Worm (Caenorhabditis elegans): ENCODE measurements around the gene Y45F10B.3.

DNA sequence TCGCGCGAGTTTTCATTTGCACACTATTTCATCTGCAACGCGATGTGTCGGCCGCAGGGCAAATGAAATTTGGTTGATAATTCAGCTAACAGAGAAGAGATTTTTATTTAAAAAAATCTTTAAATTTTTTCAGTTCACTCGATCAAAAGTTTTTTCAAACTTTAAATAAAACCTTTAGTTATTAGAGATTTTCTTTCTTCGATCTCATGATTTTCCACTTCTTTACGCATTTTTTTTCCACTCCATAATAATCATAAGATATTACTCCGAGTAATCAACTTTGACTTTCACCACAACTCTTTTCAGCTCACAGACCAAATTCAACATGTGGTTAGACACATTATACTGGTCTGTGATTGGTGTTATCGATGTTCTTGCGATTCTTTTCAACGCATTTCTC lies 18.7 kb upstream of the Y45F10B.3 start, which contains the start of gene srd-10:
- TF ChIP-seq dpl-1 (GFP tag; optimal IDR thresholded peaks at IDR 0.05) (no peak), snpc-4 (tag; optimal IDR thresholded peaks at IDR 0.05) (no peak), blmp-1 (tag; optimal IDR thresholded peaks at IDR 0.05) (no peak), vab-15 (tag; optimal IDR thresholded peaks at IDR 0.05) (no peak), aha-1 (tag; optimal IDR thresholded peaks at IDR 0.05) (no peak)

Data from whole organism, L1 larva.